Fruit fly (Drosophila melanogaster) whole organism, embryonic: ENCODE results near the gene CG13315.

ENCODE experiments used
- Adf1 ChIP-seq: fragments of 200-800 bp; sonication (Bioruptor generic); IDR thresholded peaks from 2 replicates; pipeline ENCODE4 v1.3.6; 2022; ENCODE audit warnings: missing biosample characterization, missing genetic modification characterization
- Aef1 ChIP-seq: fragments of 200-800 bp; sonication (Bioruptor generic); IDR thresholded peaks from 3 replicates; pipeline ENCODE4 v1.3.6; 2022; ENCODE audit warnings: missing biosample characterization, missing genetic modification characterization
- CG10654 ChIP-seq: fragments of 200-800 bp; sonication (Bioruptor generic); optimal IDR thresholded peaks from 2 replicates; lab custom pipeline; 2016; ENCODE audit warnings: missing biosample characterization, missing genetic modification characterization
- CG10959 ChIP-seq: fragments of 200-800 bp; sonication (Bioruptor generic); IDR thresholded peaks from 2 replicates; pipeline ENCODE4 v1.3.6; 2022; ENCODE audit warnings: missing biosample characterization, missing genetic modification characterization
- CG11456 ChIP-seq: fragments of 200-800 bp; sonication (Bioruptor generic); IDR thresholded peaks from 3 replicates; pipeline ENCODE4 v1.3.6; 2022; ENCODE audit warnings: missing biosample characterization, missing genetic modification characterization
- CG12236 ChIP-seq: fragments of 200-800 bp; sonication (Bioruptor generic); optimal IDR thresholded peaks from 2 replicates; lab custom pipeline; 2016; ENCODE audit warnings: missing biosample characterization, missing genetic modification characterization
- CG14860 ChIP-seq: fragments of 200-800 bp; sonication (Bioruptor generic); IDR thresholded peaks from 3 replicates; pipeline ENCODE4 v1.3.6; 2022; ENCODE audit warnings: missing biosample characterization, missing genetic modification characterization; ENCODE audit not compliant: partially characterized antibody
- CG15601 ChIP-seq: fragments of 200-800 bp; sonication (Bioruptor generic); optimal IDR thresholded peaks from 3 replicates; lab custom pipeline; 2019; ENCODE audit warnings: missing biosample characterization, mild to moderate bottlenecking, missing genetic modification characterization, moderate library complexity
- CG16863 ChIP-seq: fragments of 200-800 bp; sonication (Bioruptor generic); optimal IDR thresholded peaks from 3 replicates; lab custom pipeline; 2016; ENCODE audit warnings: missing biosample characterization, missing genetic modification characterization
- CG17361 ChIP-seq: fragments of 200-800 bp; sonication (Bioruptor generic); IDR thresholded peaks from 3 replicates; pipeline ENCODE4 v1.3.6; 2022; ENCODE audit warnings: missing biosample characterization, missing genetic modification characterization
- CG17568 ChIP-seq: fragments of 200-800 bp; sonication (Bioruptor generic); optimal IDR thresholded peaks from 2 replicates; lab custom pipeline; 2018; ENCODE audit warnings: missing biosample characterization, mild to moderate bottlenecking, missing genetic modification characterization, moderate library complexity
- CG17912 ChIP-seq: fragments of 200-800 bp; sonication (Bioruptor generic); optimal IDR thresholded peaks from 2 replicates; lab custom pipeline; 2018; ENCODE audit warnings: missing biosample characterization, mild to moderate bottlenecking, missing genetic modification characterization
- CG1832 ChIP-seq: fragments of 200-800 bp; sonication (Bioruptor generic); optimal IDR thresholded peaks from 2 replicates; lab custom pipeline; 2017; ENCODE audit warnings: missing biosample characterization, mild to moderate bottlenecking, missing genetic modification characterization, inconsistent platforms
- CG18476 ChIP-seq: fragments of 200-800 bp; sonication (Bioruptor generic); optimal IDR thresholded peaks from 2 replicates; lab custom pipeline; 2016; ENCODE audit warnings: missing biosample characterization, mild to moderate bottlenecking, missing genetic modification characterization
- CG18619 ChIP-seq: fragments of 200-800 bp; sonication (Bioruptor generic); optimal IDR thresholded peaks from 3 replicates; lab custom pipeline; 2017; ENCODE audit warnings: missing biosample characterization, mild to moderate bottlenecking, missing genetic modification characterization
- CG3065 ChIP-seq: fragments of 200-800 bp; sonication (Bioruptor generic); optimal IDR thresholded peaks from 2 replicates; lab custom pipeline; 2016; ENCODE audit warnings: missing biosample characterization, missing genetic modification characterization
- CG3995 ChIP-seq: fragments of 200-800 bp; sonication (Bioruptor generic); optimal IDR thresholded peaks from 3 replicates; lab custom pipeline; 2016; ENCODE audit warnings: missing biosample characterization, missing genetic modification characterization
- CG4617 ChIP-seq: fragments of 200-800 bp; sonication (Bioruptor generic); optimal IDR thresholded peaks from 3 replicates; lab custom pipeline; 2016; ENCODE audit warnings: missing biosample characterization, missing genetic modification characterization, borderline replicate concordance
- CG6813 ChIP-seq: fragments of 200-800 bp; sonication (Bioruptor generic); optimal IDR thresholded peaks from 2 replicates; lab custom pipeline; 2017; ENCODE audit warnings: missing biosample characterization, missing genetic modification characterization, mild to moderate bottlenecking, moderate library complexity, missing genetic modification reagents
- CG8924 ChIP-seq: fragments of 200-800 bp; optimal IDR thresholded peaks from 3 replicates; lab custom pipeline; 2019; ENCODE audit warnings: missing biosample characterization, mild to moderate bottlenecking, missing genetic modification characterization, moderate library complexity
- CG9727 ChIP-seq: fragments of 200-800 bp; sonication (Bioruptor generic); optimal IDR thresholded peaks from 3 replicates; lab custom pipeline; 2017; ENCODE audit warnings: missing biosample characterization, mild to moderate bottlenecking, missing genetic modification characterization
- CG9876 ChIP-seq: fragments of 200-800 bp; sonication (Bioruptor generic); optimal IDR thresholded peaks from 2 replicates; lab custom pipeline; 2016; ENCODE audit warnings: missing biosample characterization, missing genetic modification characterization
- CoRest ChIP-seq: fragments of 200-800 bp; sonication (Bioruptor generic); optimal IDR thresholded peaks from 3 replicates; lab custom pipeline; 2018; ENCODE audit warnings: missing biosample characterization, mild to moderate bottlenecking, missing genetic modification characterization, moderate library complexity
- Deaf1 ChIP-seq: fragments of 200-800 bp; optimal IDR thresholded peaks from 3 replicates; lab custom pipeline; 2019; ENCODE audit warnings: missing biosample characterization, mild to moderate bottlenecking, missing genetic modification characterization, moderate library complexity
- Dfd ChIP-seq, 2 experiments: fragments of >200 bp; optimal IDR thresholded peaks; 2 replicates each; lab custom pipeline; 2017; ENCODE audit warnings: missing biosample characterization in 2 of 2, missing genetic modification characterization in 2 of 2
- Dll ChIP-seq: fragments of 200-800 bp; sonication (Bioruptor generic); IDR thresholded peaks from 4 replicates; pipeline ENCODE4 v1.3.6; 2022; ENCODE audit warnings: missing biosample characterization, missing genetic modification characterization; ENCODE audit not compliant: partially characterized antibody
- E2f2 ChIP-seq: fragments of 200-800 bp; sonication (Bioruptor generic); IDR thresholded peaks from 2 replicates; pipeline ENCODE4 v1.3.6; 2022; ENCODE audit warnings: missing biosample characterization, missing genetic modification characterization
- Fer1 ChIP-seq: fragments of 200-800 bp; sonication (Bioruptor generic); optimal IDR thresholded peaks from 2 replicates; lab custom pipeline; 2017; ENCODE audit warnings: missing biosample characterization, mild to moderate bottlenecking, missing genetic modification characterization
- Hey ChIP-seq: fragments of 200-800 bp; sonication (Bioruptor generic); optimal IDR thresholded peaks from 3 replicates; lab custom pipeline; 2018; ENCODE audit warnings: missing biosample characterization, mild to moderate bottlenecking, missing genetic modification characterization
- Hmx ChIP-seq: fragments of 200-800 bp; sonication (Bioruptor generic); optimal IDR thresholded peaks from 2 replicates; lab custom pipeline; 2016; ENCODE audit warnings: missing biosample characterization, missing genetic modification characterization
- Max ChIP-seq: fragments of 200-800 bp; sonication (Bioruptor generic); optimal IDR thresholded peaks from 2 replicates; lab custom pipeline; 2016; ENCODE audit warnings: missing biosample characterization, mild to moderate bottlenecking, missing genetic modification characterization
- Nf-YC ChIP-seq: fragments of 200-800 bp; optimal IDR thresholded peaks from 3 replicates; lab custom pipeline; 2019; ENCODE audit warnings: missing biosample characterization, mild to moderate bottlenecking, missing genetic modification characterization, moderate library complexity
- Xrp1 ChIP-seq: fragments of 200-800 bp; sonication (Bioruptor generic); IDR thresholded peaks from 2 replicates; pipeline ENCODE4 v1.3.6; 2022; ENCODE audit warnings: missing biosample characterization, missing genetic modification characterization
- cato ChIP-seq: fragments of 200-800 bp; sonication (Bioruptor generic); optimal IDR thresholded peaks from 2 replicates; lab custom pipeline; 2016; ENCODE audit warnings: missing biosample characterization, missing genetic modification characterization, borderline replicate concordance
- chinmo ChIP-seq: fragments of 200-800 bp; sonication (Bioruptor generic); IDR thresholded peaks from 4 replicates; pipeline ENCODE4 v1.3.6; 2022; ENCODE audit warnings: missing biosample characterization, missing genetic modification characterization; ENCODE audit not compliant: partially characterized antibody
- ci ChIP-seq: fragments of 200-800 bp; sonication (Bioruptor generic); IDR thresholded peaks from 3 replicates; pipeline ENCODE4 v1.3.6; 2022; ENCODE audit warnings: missing biosample characterization, missing genetic modification characterization
- dpn ChIP-seq, 2 experiments: fragments of 200-800 bp; sonication (Bioruptor generic); optimal IDR thresholded peaks; 3 replicates each; lab custom pipeline; 2016; ENCODE audit warnings: missing biosample characterization in 2 of 2, missing genetic modification characterization in 2 of 2
- ind ChIP-seq: fragments of 200-800 bp; sonication (Bioruptor generic); optimal IDR thresholded peaks from 3 replicates; lab custom pipeline; 2016; ENCODE audit warnings: missing biosample characterization, missing genetic modification characterization
- jumu ChIP-seq: fragments of 200-800 bp; sonication (Bioruptor generic); optimal IDR thresholded peaks from 3 replicates; lab custom pipeline; 2016; ENCODE audit warnings: missing biosample characterization, missing genetic modification characterization
- lbe ChIP-seq: fragments of 200-800 bp; sonication (Bioruptor generic); optimal IDR thresholded peaks from 2 replicates; lab custom pipeline; 2016; ENCODE audit warnings: missing biosample characterization, mild to moderate bottlenecking, missing genetic modification characterization
- prd ChIP-seq, 3 experiments: fragments of >200 bp in 2 of 3; fragments of 200-800 bp in 1 of 3; sonication (Bioruptor generic) in 1 of 3; optimal IDR thresholded peaks in 2 of 3; IDR thresholded peaks in 1 of 3; 2 replicates in 2 of 3; 3 replicates in 1 of 3; pipeline versions ENCODE4 v1.3.6 to Lab custom; 2017 to 2022; ENCODE audit warnings: missing biosample characterization in 1 of 3, missing genetic modification characterization in 1 of 3
- pum ChIP-seq: fragments of 200-800 bp; sonication (Bioruptor generic); optimal IDR thresholded peaks from 2 replicates; lab custom pipeline; 2016; ENCODE audit warnings: missing biosample characterization, missing genetic modification characterization
- salm ChIP-seq: fragments of 200-800 bp; sonication (Bioruptor generic); optimal IDR thresholded peaks from 2 replicates; lab custom pipeline; 2018; ENCODE audit warnings: missing biosample characterization, mild to moderate bottlenecking, missing genetic modification characterization
- sd ChIP-seq: fragments of 200-800 bp; sonication (Bioruptor generic); optimal IDR thresholded peaks from 3 replicates; lab custom pipeline; 2018; ENCODE audit warnings: missing biosample characterization, mild to moderate bottlenecking, missing genetic modification characterization, moderate library complexity
- sug ChIP-seq: fragments of 200-800 bp; optimal IDR thresholded peaks from 2 replicates; lab custom pipeline; 2019; ENCODE audit warnings: missing biosample characterization, mild to moderate bottlenecking, missing genetic modification characterization, moderate library complexity
- tin ChIP-seq: fragments of 200-800 bp; sonication (Bioruptor generic); optimal IDR thresholded peaks from 3 replicates; lab custom pipeline; 2016; ENCODE audit warnings: missing biosample characterization, missing genetic modification characterization
- twi ChIP-seq: fragments of 200-800 bp; optimal IDR thresholded peaks from 2 replicates; lab custom pipeline; 2019; ENCODE audit warnings: missing biosample characterization, mild to moderate bottlenecking, missing genetic modification characterization, moderate library complexity
- zen ChIP-seq: fragments of 200-800 bp; sonication (Bioruptor generic); optimal IDR thresholded peaks from 3 replicates; lab custom pipeline; 2018; ENCODE audit warnings: missing biosample characterization, mild to moderate bottlenecking, missing genetic modification characterization, moderate library complexity

The CG13315 gene

DNA sequence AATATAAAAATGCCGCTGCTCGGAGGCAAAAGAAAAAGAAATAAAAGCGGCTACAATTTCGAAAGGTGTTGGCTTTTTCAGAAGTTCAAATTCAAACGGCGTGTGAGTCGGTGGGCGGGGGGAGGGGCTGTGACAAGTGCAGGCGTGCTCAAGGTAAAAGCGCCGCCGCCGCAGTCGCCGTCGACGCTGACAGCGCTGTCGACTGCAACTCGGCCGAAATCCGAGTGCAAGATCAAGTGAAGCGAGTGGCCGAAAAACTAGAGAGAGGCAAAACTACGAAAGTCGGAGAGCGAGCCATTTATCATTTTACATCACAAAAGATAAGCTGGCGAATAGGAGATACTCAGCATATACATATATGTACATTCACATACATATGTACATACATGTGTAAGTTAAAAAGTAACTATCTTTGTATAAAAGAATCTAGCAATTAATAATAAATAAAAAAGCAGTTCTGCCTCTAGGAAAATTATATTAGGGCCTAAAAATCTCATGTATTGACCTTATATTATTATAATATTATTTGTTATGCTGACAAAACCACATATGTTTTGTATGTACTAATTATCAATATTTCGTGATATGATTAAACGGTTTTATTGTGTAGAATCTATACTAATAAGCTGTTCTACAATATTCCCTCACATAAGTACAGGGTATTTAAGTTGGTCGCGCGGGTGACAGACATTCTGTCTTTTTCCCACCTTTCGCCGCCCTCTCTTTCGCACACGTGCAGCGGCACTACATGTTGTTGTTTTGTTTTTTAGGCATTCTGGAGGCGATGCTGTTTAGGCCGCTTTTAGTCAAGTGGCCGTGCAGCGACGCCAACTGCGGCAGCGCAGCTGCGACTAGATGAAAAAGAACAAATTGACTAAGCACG lies 32.3 kb downstream of the CG13315 start (continued):
- TF ChIP-seq Adf1 (GFP tag; lab: Robert Waterston, UW) (peak; percentile 80), CG3995 (no peak), Deaf1 (peak; percentile 67), CG17361 (peak; percentile 87), CG18476 (GFP tag; lab: Kevin White, UChicago) (peak; percentile 39), E2f2 (GFP tag; lab: Robert Waterston, UW) (peak; percentile 23; the same call in 1 of the 2 replicates), CG14860 (GFP tag; lab: Robert Waterston, UW) (no peak), CG3065 (peak; percentile 44), dpn (GFP tag; optimal IDR thresholded peaks at IDR 0.05; lab: Kevin White, UChicago) (peak in 1 of 2 experiments; percentile 74), CG9876 (GFP tag; lab: Kevin White, UChicago) (no peak), CG17912 (GFP tag; lab: Kevin White, UChicago) (peak; percentile 10), sug (tag; lab: Kevin White, UChicago) (peak; percentile 20), jumu (GFP tag; lab: Kevin White, UChicago) (no peak), Dll (GFP tag; lab: Robert Waterston, UW) (no peak), CG1832 (GFP tag; lab: Kevin White, UChicago) (peak; percentile 71), CG17568 (GFP tag; lab: Kevin White, UChicago) (peak; percentile 66), Aef1 (GFP tag; lab: Robert Waterston, UW) (0 out of 3 replicates have a peak, but pooled peaks have one; percentile 20), CoRest (tag; lab: Kevin White, UChicago) (peak; percentile 86), CG4617 (GFP tag; lab: Kevin White, UChicago) (peak; percentile 23), ind (peak; percentile 48), CG15601 (tag; lab: Kevin White, UChicago) (peak; percentile 75), CG8924 (tag; lab: Kevin White, UChicago) (peak; percentile 85), ci (GFP tag; lab: Robert Waterston, UW) (0 out of 3 replicates have a peak, but pooled peaks have one; percentile 28), CG6813 (GFP tag; lab: Kevin White, UChicago) (peak; percentile 27), CG10654 (peak; percentile 24), CG11456 (GFP tag; lab: Robert Waterston, UW) (no peak), cato (GFP tag; lab: Kevin White, UChicago) (peak; percentile 42), Max (GFP tag; lab: Kevin White, UChicago) (peak; percentile 44), Fer1 (GFP tag; lab: Kevin White, UChicago) (peak; percentile 13), CG12236 (GFP tag; lab: Kevin White, UChicago) (no peak), CG10959 (GFP tag; lab: Robert Waterston, UW) (no peak), pum (GFP tag; lab: Kevin White, UChicago) (no peak), salm (tag; lab: Kevin White, UChicago) (peak; percentile 53), sd (tag; lab: Kevin White, UChicago) (peak; percentile 16), Xrp1 (GFP tag; lab: Robert Waterston, UW) (peak; percentile 62), CG9727 (GFP tag; lab: Kevin White, UChicago) (peak; percentile 76), chinmo (GFP tag; lab: Robert Waterston, UW) (peak; percentile 95), Hey (tag; lab: Kevin White, UChicago) (no peak), Nf-YC (tag; lab: Kevin White, UChicago) (peak; percentile 34), Dfd (GFP tag; optimal IDR thresholded peaks at IDR 0.05; lab: Kevin White, UChicago) (no peak), Hmx (GFP tag; lab: Kevin White, UChicago) (no peak), lbe (GFP tag; lab: Kevin White, UChicago) (no peak), tin (GFP tag; lab: Kevin White, UChicago) (peak; percentile 51), twi (tag; lab: Kevin White, UChicago) (peak; percentile 54), CG18619 (GFP tag; lab: Kevin White, UChicago) (peak; percentile 72), prd (optimal IDR thresholded peaks at IDR 0.05; lab: Kevin White, UChicago) (no peak), prd (GFP tag; IDR thresholded peaks at IDR 0.05; lab: Robert Waterston, UW) (peak; percentile 43; the same call in 1 of the 3 replicates), CG16863 (GFP tag; lab: Kevin White, UChicago) (no peak), zen (tag; lab: Kevin White, UChicago) (peak; percentile 39)
